In the genomic region with DNA sequence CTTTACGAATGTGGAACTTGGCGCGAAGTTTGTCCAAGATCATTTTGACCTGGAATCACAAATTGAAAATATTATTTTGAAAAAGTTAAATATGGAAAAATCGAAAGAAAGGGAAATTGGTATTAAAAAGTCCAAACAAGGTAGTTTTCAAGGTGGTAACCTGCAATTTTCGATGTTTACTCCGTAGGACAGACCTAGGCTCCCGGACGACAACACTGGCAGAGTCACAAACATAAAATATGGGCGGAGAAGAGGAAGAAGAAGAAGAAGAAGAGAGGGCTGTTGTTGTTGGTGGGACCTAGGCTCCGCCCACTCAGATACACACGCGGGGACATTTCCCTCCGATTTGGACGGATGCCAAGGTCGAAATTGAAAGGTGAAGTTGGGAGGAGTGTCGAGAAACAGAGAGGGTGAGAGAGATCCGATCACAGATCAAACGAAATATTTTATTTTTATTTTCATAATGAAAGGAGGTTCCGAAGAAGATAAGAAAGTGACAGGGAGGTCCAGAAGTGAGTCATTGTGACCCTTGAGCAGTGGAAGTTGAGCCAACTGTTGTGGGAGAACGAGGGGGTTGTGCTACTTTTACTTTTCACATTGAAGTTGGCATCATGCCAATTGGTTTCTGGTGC, we compare ENCODE assay signal across 8 worm cellular contexts.
A peak's percentile ranks its signal among the peaks of the same experiment; 100 is the strongest.
TF ChIP-seq lines count a peak whose summit lies in the region.

A gene (minus strand): TSS at position 51 of the 632 bp plus-strand sequence.

TF ChIP-seq in whole organism, L1 larva, 84 proteins besides CTCF, POLR2A, EP300 and RAD21 (continues in another document):
- peak; percentile 30 for TF ChIP-seq nhr-47 (tag; optimal IDR thresholded peaks at IDR 0.05; lab: Kevin White, UChicago)
- TF ChIP-seq dsc-1 (tag; optimal IDR thresholded peaks at IDR 0.05; lab: Kevin White, UChicago) = peak; percentile 21
- no peak for TF ChIP-seq lir-3 (tag; optimal IDR thresholded peaks at IDR 0.05; lab: Kevin White, UChicago; ENCODE audit: poor library complexity)
- peak; percentile 40 for TF ChIP-seq irx-1 (tag; optimal IDR thresholded peaks at IDR 0.05; lab: Kevin White, UChicago)
- TF ChIP-seq sup-37 (GFP tag; optimal IDR thresholded peaks at IDR 0.05; lab: Kevin White, UChicago) = no peak
- TF ChIP-seq unc-130 (tag; optimal IDR thresholded peaks at IDR 0.05; lab: Kevin White, UChicago) = peak; percentile 45
- peak; percentile 47 for TF ChIP-seq fos-1 (tag; optimal IDR thresholded peaks at IDR 0.05; lab: Kevin White, UChicago)
- peak; percentile 15 for TF ChIP-seq C04F5.9 (tag; optimal IDR thresholded peaks at IDR 0.05; lab: Kevin White, UChicago)
- TF ChIP-seq pag-3 (tag; optimal IDR thresholded peaks at IDR 0.05; lab: Kevin White, UChicago; ENCODE audit: borderline replicate concordance, insufficient read depth) = peak; percentile 84

TF ChIP-seq in whole organism, L2 larva, 48 proteins besides CTCF, POLR2A, EP300 and RAD21 (continues in another document):
- TF ChIP-seq ceh-82 (tag; optimal IDR thresholded peaks at IDR 0.05; lab: Kevin White, UChicago) (no peak), snpc-4 (tag; optimal IDR thresholded peaks at IDR 0.05; lab: Kevin White, UChicago) (no peak), nhr-12 (tag; optimal IDR thresholded peaks at IDR 0.05; lab: Kevin White, UChicago) (no peak), mbf-1 (tag; optimal IDR thresholded peaks at IDR 0.05; lab: Kevin White, UChicago) (no peak), fos-1 (tag; optimal IDR thresholded peaks at IDR 0.05; lab: Kevin White, UChicago) (peak; percentile 2), lin-11 (tag; optimal IDR thresholded peaks at IDR 0.05; lab: Kevin White, UChicago) (no peak), F13H6.1 (tag; optimal IDR thresholded peaks at IDR 0.05; lab: Kevin White, UChicago) (peak; percentile 68), ztf-11 (tag; optimal IDR thresholded peaks at IDR 0.05; lab: Kevin White, UChicago) (no peak), ama-1 (optimal IDR thresholded peaks at IDR 0.05; lab: Kevin White, UChicago) (peak; percentile 17), C34F6.9 (tag; optimal IDR thresholded peaks at IDR 0.05; lab: Kevin White, UChicago) (peak; percentile 17), sem-4 (tag; optimal IDR thresholded peaks at IDR 0.05; lab: Kevin White, UChicago) (no peak)

TF ChIP-seq in whole organism, L3 larva, 47 proteins besides CTCF, POLR2A, EP300 and RAD21:
- TF ChIP-seq ama-1 (optimal IDR thresholded peaks at IDR 0.05; lab: Kevin White, UChicago) (peak; percentile 18), lsy-12 (tag; optimal IDR thresholded peaks at IDR 0.05; lab: Kevin White, UChicago) (no peak), lin-39 (tag; optimal IDR thresholded peaks at IDR 0.05; lab: Kevin White, UChicago) (peak; percentile 59), eor-1 (tag; optimal IDR thresholded peaks at IDR 0.05; lab: Kevin White, UChicago) (no peak), elt-1 (tag; optimal IDR thresholded peaks at IDR 0.05; lab: Kevin White, UChicago) (peak; percentile 2), nhr-25 (tag; optimal IDR thresholded peaks at IDR 0.05; lab: Kevin White, UChicago) (no peak), ZK546.5 (tag; optimal IDR thresholded peaks at IDR 0.05; lab: Kevin White, UChicago) (no peak), nfya-1 (tag; optimal IDR thresholded peaks at IDR 0.05; lab: Kevin White, UChicago; ENCODE audit: insufficient read depth) (peak; percentile 34)

TF ChIP-seq in whole organism, L4 larva, 104 proteins besides CTCF, POLR2A, EP300 and RAD21 (continues in another document):
- TF ChIP-seq set-16 (GFP tag; IDR thresholded peaks at IDR 0.05; lab: Robert Waterston, UW) (peak; percentile 31; the same call in 1 of the 2 replicates), aly-2 (tag; optimal IDR thresholded peaks at IDR 0.05; lab: Kevin White, UChicago) (no peak), daf-16 (GFP tag; optimal IDR thresholded peaks at IDR 0.05; lab: Kevin White, UChicago) (peak in 1 of 2 experiments; percentile 97), daf-16 (tag; optimal IDR thresholded peaks at IDR 0.05; lab: Kevin White, UChicago) (no peak), nhr-11 (tag; optimal IDR thresholded peaks at IDR 0.05; lab: Kevin White, UChicago) (peak; percentile 28), unc-62 (GFP tag; optimal IDR thresholded peaks at IDR 0.05 in 1 of 2; lab: Kevin White, UChicago) (peak in 1 of 2 experiments; percentile 56), unc-62 (tag; optimal IDR thresholded peaks at IDR 0.05; lab: Kevin White, UChicago) (no peak), saeg-2 (GFP tag; IDR thresholded peaks at IDR 0.05; lab: Robert Waterston, UW) (no peak), snpc-4 (tag; optimal IDR thresholded peaks at IDR 0.05; lab: Kevin White, UChicago) (no peak), F10B5.3 (tag; optimal IDR thresholded peaks at IDR 0.05; lab: Kevin White, UChicago) (no peak), dve-1 (tag; optimal IDR thresholded peaks at IDR 0.05; lab: Kevin White, UChicago; ENCODE audit: insufficient read depth) (no peak)

TF ChIP-seq in whole organism, early embryonic, 17 proteins besides CTCF, POLR2A, EP300 and RAD21:
- TF ChIP-seq ama-1 (optimal IDR thresholded peaks at IDR 0.05; lab: Kevin White, UChicago) = no peak
- peak; percentile 48 for TF ChIP-seq hmg-4 (GFP tag; optimal IDR thresholded peaks at IDR 0.05; lab: Kevin White, UChicago)
TF ChIP-seq in whole organism, early embryonic: peak in this region for 1.

TF ChIP-seq in whole organism, late embryonic, 69 proteins besides CTCF, POLR2A, EP300 and RAD21:
- TF ChIP-seq ceh-18 (tag; optimal IDR thresholded peaks at IDR 0.05; lab: Kevin White, UChicago) (peak; percentile 54), ama-1 (optimal IDR thresholded peaks at IDR 0.05; lab: Kevin White, UChicago) (peak; percentile 67), sdc-2 (tag; optimal IDR thresholded peaks at IDR 0.05; lab: Kevin White, UChicago) (peak; percentile 42), pat-9 (tag; optimal IDR thresholded peaks at IDR 0.05; lab: Kevin White, UChicago) (no peak), syd-9 (tag; optimal IDR thresholded peaks at IDR 0.05; lab: Kevin White, UChicago) (peak; percentile 21), rnt-1 (tag; optimal IDR thresholded peaks at IDR 0.05; lab: Kevin White, UChicago) (peak; percentile 53), unc-55 (GFP tag; optimal IDR thresholded peaks at IDR 0.05; lab: Kevin White, UChicago) (peak; percentile 77), fax-1 (tag; optimal IDR thresholded peaks at IDR 0.05; lab: Kevin White, UChicago) (no peak)

TF ChIP-seq in whole organism, mixed stage, embryonic, 35 proteins besides CTCF, POLR2A, EP300 and RAD21:
- TF ChIP-seq ceh-43 (GFP tag; optimal IDR thresholded peaks at IDR 0.05; lab: Kevin White, UChicago) = no peak
- no peak for TF ChIP-seq bed-3 (GFP tag; optimal IDR thresholded peaks at IDR 0.05; lab: Kevin White, UChicago)
- TF ChIP-seq ztf-11 (tag; optimal IDR thresholded peaks at IDR 0.05; lab: Kevin White, UChicago) = no peak
- peak; percentile 72 for TF ChIP-seq hlh-1 (tag; optimal IDR thresholded peaks at IDR 0.05; lab: Kevin White, UChicago)
- TF ChIP-seq ceh-39 (tag; optimal IDR thresholded peaks at IDR 0.05; lab: Kevin White, UChicago) = no peak
- TF ChIP-seq mep-1 (tag; optimal IDR thresholded peaks at IDR 0.05; lab: Kevin White, UChicago) = peak; percentile 25
- TF ChIP-seq unc-120 (tag; optimal IDR thresholded peaks at IDR 0.05; lab: Kevin White, UChicago; ENCODE audit: poor library complexity, severe bottlenecking) = peak; percentile 45
- no peak for TF ChIP-seq nhr-2 (tag; optimal IDR thresholded peaks at IDR 0.05; lab: Kevin White, UChicago)
- no peak for TF ChIP-seq nhr-28 (tag; optimal IDR thresholded peaks at IDR 0.05; lab: Kevin White, UChicago)
- TF ChIP-seq unc-62 (GFP tag; optimal IDR thresholded peaks at IDR 0.05; lab: Kevin White, UChicago) = peak; percentile 88
- no peak for TF ChIP-seq zip-8 (tag; optimal IDR thresholded peaks at IDR 0.05; lab: Kevin White, UChicago)
- TF ChIP-seq blmp-1 (tag; optimal IDR thresholded peaks at IDR 0.05; lab: Kevin White, UChicago) = peak; percentile 51
- TF ChIP-seq ham-2 (GFP tag; optimal IDR thresholded peaks at IDR 0.05; lab: Kevin White, UChicago) = no peak
- no peak for TF ChIP-seq mab-5 (tag; optimal IDR thresholded peaks at IDR 0.05; lab: Kevin White, UChicago)
- TF ChIP-seq drap-1 (GFP tag; optimal IDR thresholded peaks at IDR 0.05; lab: Kevin White, UChicago) = no peak
- TF ChIP-seq sem-2 (GFP tag; optimal IDR thresholded peaks at IDR 0.05; lab: Kevin White, UChicago) = no peak

TF ChIP-seq in whole organism, young adult, 124 proteins besides CTCF, POLR2A, EP300 and RAD21:
- no peak for TF ChIP-seq F37B4.10 (GFP tag; IDR thresholded peaks at IDR 0.05; lab: Robert Waterston, UW)
- TF ChIP-seq zfh-2 (GFP tag; conservative IDR thresholded peaks at IDR 0.05; lab: Robert Waterston, UW) = 0 out of 2 replicates have a peak, but pooled peaks have one; percentile 28
- TF ChIP-seq Y67H2A.10 (GFP tag; conservative IDR thresholded peaks at IDR 0.05; lab: Robert Waterston, UW) = no peak
